Fruit fly (Drosophila melanogaster): Measurements from ENCODE around the gene OtopLa.

- TF ChIP-seq lola (GFP tag; optimal IDR thresholded peaks at IDR 0.05) (no peak), HLH106 (tag; optimal IDR thresholded peaks at IDR 0.05) (peak; percentile 58), dmrt93B (GFP tag; optimal IDR thresholded peaks at IDR 0.05) (no peak), pan (optimal IDR thresholded peaks at IDR 0.05) (no peak), Hr83 (GFP tag; optimal IDR thresholded peaks at IDR 0.05; ENCODE audit: poor library complexity, severe bottlenecking) (no peak), dsf (GFP tag; optimal IDR thresholded peaks at IDR 0.05; ENCODE audit: borderline replicate concordance) (no peak), Jra (GFP tag; optimal IDR thresholded peaks at IDR 0.05) (no peak), h (GFP tag; optimal IDR thresholded peaks at IDR 0.05) (peak; percentile 45)
These were observed 9.7 kb downstream of the OtopLa start for dm6 chrX:5638588-5638987.

Data from whole organism, wandering third instar larva.